Worm (Caenorhabditis elegans): ENCODE data around the gene F37C4.4.

The F37C4.4 gene

DNA sequence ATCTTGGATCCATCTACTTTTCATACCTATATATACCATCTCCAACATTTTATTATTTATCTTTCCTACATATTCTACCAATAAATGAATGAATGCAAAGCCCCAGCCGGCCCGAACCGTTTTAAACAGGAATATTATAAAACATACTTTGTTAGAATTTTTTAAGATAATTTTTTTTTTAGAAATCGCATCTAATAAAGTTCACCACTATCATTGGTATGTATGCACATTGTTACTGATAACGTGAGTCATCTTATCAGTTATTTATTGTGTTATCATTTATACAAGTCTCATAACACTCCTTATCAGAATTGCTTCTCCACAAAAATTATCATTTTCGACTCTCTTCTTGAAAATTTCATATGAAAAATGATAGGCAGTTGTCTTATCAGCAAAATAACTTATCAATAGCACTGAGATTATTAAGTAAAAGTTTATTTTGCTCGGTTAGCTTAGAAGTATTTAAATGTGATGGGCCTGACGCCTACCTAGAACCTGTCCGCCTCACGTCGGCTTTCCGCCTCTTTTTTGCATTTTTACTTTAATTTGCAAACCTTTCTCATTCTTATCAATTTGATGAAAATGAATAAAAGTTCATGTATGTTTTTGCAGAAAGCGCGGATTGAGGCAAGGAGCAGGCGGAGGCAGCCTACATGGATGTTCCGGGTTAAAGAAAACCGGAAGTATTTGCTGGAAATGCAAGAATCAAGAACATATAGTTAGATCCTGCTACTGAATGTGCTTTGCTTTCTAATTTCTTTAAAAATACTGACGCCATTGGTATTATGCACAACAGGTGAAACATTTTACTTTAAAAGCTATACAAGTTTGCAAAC, 32.8 kb downstream of the F37C4.4 start, which contains the start of gene srz-62 (continued):
- TF ChIP-seq zag-1 (tag; optimal IDR thresholded peaks at IDR 0.05) (no peak), hpl-2 (GFP tag; optimal IDR thresholded peaks at IDR 0.05) (peak; percentile 5), nhr-12 (tag; optimal IDR thresholded peaks at IDR 0.05) (no peak), xbp-1 (tag; optimal IDR thresholded peaks at IDR 0.05) (no peak), egl-27 (tag; optimal IDR thresholded peaks at IDR 0.05) (peak in 1 of 2 experiments; percentile 23), tlp-1 (tag; optimal IDR thresholded peaks at IDR 0.05) (peak; percentile 92), ceh-63 (GFP tag; optimal IDR thresholded peaks at IDR 0.05) (no peak), fos-1 (tag; optimal IDR thresholded peaks at IDR 0.05) (no peak), elt-2 (tag; optimal IDR thresholded peaks at IDR 0.05) (peak; percentile 100), nhr-90 (tag; optimal IDR thresholded peaks at IDR 0.05; ENCODE audit: poor library complexity) (peak; percentile 40)

- TF ChIP-seq zag-1 (tag; optimal IDR thresholded peaks at IDR 0.05) (no peak), mdl-1 (tag; optimal IDR thresholded peaks at IDR 0.05) (no peak), nhr-90 (tag; optimal IDR thresholded peaks at IDR 0.05; ENCODE audit: poor library complexity) (no peak), lin-14 (GFP tag; optimal IDR thresholded peaks at IDR 0.05) (no peak), swsn-7 (tag; optimal IDR thresholded peaks at IDR 0.05) (no peak), tbx-2 (tag; optimal IDR thresholded peaks at IDR 0.05) (no peak), aly-2 (tag; optimal IDR thresholded peaks at IDR 0.05) (no peak), aha-1 (tag; optimal IDR thresholded peaks at IDR 0.05) (no peak), ceh-88 (GFP tag; IDR thresholded peaks at IDR 0.05) (no peak), sox-4 (tag; optimal IDR thresholded peaks at IDR 0.05) (no peak), C04F5.9 (tag; optimal IDR thresholded peaks at IDR 0.05) (no peak), unc-30 (tag; optimal IDR thresholded peaks at IDR 0.05) (no peak), nhr-77 (tag; optimal IDR thresholded peaks at IDR 0.05) (no peak), tlp-1 (tag; optimal IDR thresholded peaks at IDR 0.05) (no peak), nhr-76 (tag; optimal IDR thresholded peaks at IDR 0.05) (no peak)
Observed at ce11 chrIV:3902955-3903354, 35.8 kb downstream of the F37C4.4 start, which contains the start of gene F56D6.6. TSS of gene F56D6.6 (plus strand) at chrIV:3903255.

ce11 chrIV:3904620-3905019, 37.5 kb downstream of the F37C4.4 start, which contains the start of gene F56D6.21:
TSS of gene F56D6.21 (plus strand) at chrIV:3904920.
- TF ChIP-seq ceh-8 (GFP tag; optimal IDR thresholded peaks at IDR 0.05) (no peak), lsy-2 (tag; optimal IDR thresholded peaks at IDR 0.05) (no peak), mep-1 (tag; optimal IDR thresholded peaks at IDR 0.05) (no peak), F16B12.6 (tag; optimal IDR thresholded peaks at IDR 0.05) (no peak), unc-62 (GFP tag; optimal IDR thresholded peaks at IDR 0.05) (no peak), hpl-2 (GFP tag; optimal IDR thresholded peaks at IDR 0.05) (no peak)

ce11 chrIV:3906393-3906792, 39.3 kb downstream of the F37C4.4 start, which contains the start of gene F56D6.11:
TSS of gene F56D6.11 (minus strand) at chrIV:3906493.
- TF ChIP-seq ceh-63 (GFP tag; optimal IDR thresholded peaks at IDR 0.05) (no peak), nhr-20 (tag; optimal IDR thresholded peaks at IDR 0.05) (no peak), tbx-2 (tag; optimal IDR thresholded peaks at IDR 0.05) (no peak), vab-15 (tag; optimal IDR thresholded peaks at IDR 0.05) (no peak)

ce11 chrIV:3907506-3908188, 40.5 kb downstream of the F37C4.4 start, which contains the start of the genes F56D6.22 and F56D6.12:
TSS of gene F56D6.22 (minus strand) at chrIV:3907606.
TSS of gene F56D6.12 (plus strand) at chrIV:3908138.
- no peak for TF ChIP-seq nhr-71 (tag; optimal IDR thresholded peaks at IDR 0.05)
- TF ChIP-seq nhr-20 (tag; optimal IDR thresholded peaks at IDR 0.05), result no peak
- TF ChIP-seq nhr-76 (tag; optimal IDR thresholded peaks at IDR 0.05), result no peak
- no peak for TF ChIP-seq egl-13 (tag; optimal IDR thresholded peaks at IDR 0.05)
- TF ChIP-seq hpl-2 (GFP tag; optimal IDR thresholded peaks at IDR 0.05), result no peak
- TF ChIP-seq unc-98 (GFP tag; IDR thresholded peaks at IDR 0.05), result no peak
- TF ChIP-seq sup-37 (GFP tag; optimal IDR thresholded peaks at IDR 0.05), result no peak
- no peak for TF ChIP-seq skn-1 (tag; optimal IDR thresholded peaks at IDR 0.05)
- TF ChIP-seq tlp-1 (tag; optimal IDR thresholded peaks at IDR 0.05), result no peak
- no peak for TF ChIP-seq nhr-12 (tag; optimal IDR thresholded peaks at IDR 0.05)
- TF ChIP-seq lin-14 (GFP tag; optimal IDR thresholded peaks at IDR 0.05), result no peak
- TF ChIP-seq lsy-2 (tag; optimal IDR thresholded peaks at IDR 0.05), result no peak
- no peak for TF ChIP-seq nhr-11 (tag; optimal IDR thresholded peaks at IDR 0.05)

All from whole organism, L1 larva.